Fruit fly (Drosophila melanogaster) whole organism, embryonic: ENCODE data around the gene MED27.

Experiments used
- Ada2b ChIP-seq: fragments of 200-800 bp; sonication (Bioruptor generic); IDR thresholded peaks from 2 replicates; pipeline ENCODE4 v1.3.6; 2022; ENCODE audit warnings: missing biosample characterization, missing genetic modification characterization
- Antp ChIP-seq: fragments of 200-800 bp; sonication (Bioruptor generic); optimal IDR thresholded peaks from 3 replicates; lab custom pipeline; 2016; ENCODE audit warnings: missing biosample characterization, missing genetic modification characterization
- CG10565 ChIP-seq: fragments of 200-800 bp; sonication (Bioruptor generic); optimal IDR thresholded peaks from 3 replicates; lab custom pipeline; 2016; ENCODE audit warnings: missing biosample characterization, mild to moderate bottlenecking, missing genetic modification characterization
- CG10979 ChIP-seq: fragments of 200-800 bp; sonication (Bioruptor generic); optimal IDR thresholded peaks from 2 replicates; lab custom pipeline; 2018; ENCODE audit warnings: missing biosample characterization, mild to moderate bottlenecking, missing genetic modification characterization, moderate library complexity
- CG15011 ChIP-seq: fragments of 200-800 bp; sonication (Bioruptor generic); optimal IDR thresholded peaks from 3 replicates; lab custom pipeline; 2018; ENCODE audit warnings: missing biosample characterization, mild to moderate bottlenecking, missing genetic modification characterization
- CG15269 ChIP-seq: fragments of 200-800 bp; sonication (Bioruptor generic); optimal IDR thresholded peaks from 2 replicates; lab custom pipeline; 2018; ENCODE audit warnings: missing biosample characterization, mild to moderate bottlenecking, missing genetic modification characterization, moderate library complexity
- CG15479 ChIP-seq: fragments of 200-800 bp; sonication (Bioruptor generic); optimal IDR thresholded peaks from 3 replicates; lab custom pipeline; 2019; ENCODE audit warnings: missing biosample characterization, mild to moderate bottlenecking, missing genetic modification characterization, moderate library complexity
- CG16815 ChIP-seq: fragments of 200-800 bp; sonication (Bioruptor generic); optimal IDR thresholded peaks from 3 replicates; lab custom pipeline; 2017; ENCODE audit warnings: missing biosample characterization, mild to moderate bottlenecking, missing genetic modification characterization
- CG17361 ChIP-seq: fragments of 200-800 bp; sonication (Bioruptor generic); IDR thresholded peaks from 3 replicates; pipeline ENCODE4 v1.3.6; 2022; ENCODE audit warnings: missing biosample characterization, missing genetic modification characterization
- CG17829 ChIP-seq: fragments of 200-800 bp; optimal IDR thresholded peaks from 2 replicates; lab custom pipeline; 2019; ENCODE audit warnings: missing biosample characterization, mild to moderate bottlenecking, missing genetic modification characterization, moderate library complexity
- CG1792 ChIP-seq: fragments of 200-800 bp; sonication (Bioruptor generic); optimal IDR thresholded peaks from 2 replicates; lab custom pipeline; 2016; ENCODE audit warnings: missing biosample characterization, missing genetic modification characterization
- CG18476 ChIP-seq: fragments of 200-800 bp; sonication (Bioruptor generic); optimal IDR thresholded peaks from 2 replicates; lab custom pipeline; 2016; ENCODE audit warnings: missing biosample characterization, mild to moderate bottlenecking, missing genetic modification characterization
- CG18619 ChIP-seq: fragments of 200-800 bp; sonication (Bioruptor generic); optimal IDR thresholded peaks from 3 replicates; lab custom pipeline; 2017; ENCODE audit warnings: missing biosample characterization, mild to moderate bottlenecking, missing genetic modification characterization
- CG2712 ChIP-seq: fragments of 200-800 bp; optimal IDR thresholded peaks from 3 replicates; lab custom pipeline; 2019; ENCODE audit warnings: missing biosample characterization, mild to moderate bottlenecking, missing genetic modification characterization, moderate library complexity
- CG4328 ChIP-seq: fragments of 200-800 bp; sonication (Bioruptor generic); optimal IDR thresholded peaks from 3 replicates; lab custom pipeline; 2017; ENCODE audit warnings: missing biosample characterization, missing genetic modification reagents, missing genetic modification characterization
- CG4820 ChIP-seq: fragments of 200-800 bp; sonication (Bioruptor generic); optimal IDR thresholded peaks from 3 replicates; lab custom pipeline; 2016; ENCODE audit warnings: missing biosample characterization, missing genetic modification characterization
- CG7928 ChIP-seq: fragments of 200-800 bp; sonication (Bioruptor generic); optimal IDR thresholded peaks from 2 replicates; lab custom pipeline; 2017; ENCODE audit warnings: missing biosample characterization, mild to moderate bottlenecking, missing genetic modification characterization
- CG9817 ChIP-seq: fragments of 200-800 bp; sonication (Bioruptor generic); optimal IDR thresholded peaks from 2 replicates; lab custom pipeline; 2018; ENCODE audit warnings: missing biosample characterization, mild to moderate bottlenecking, missing genetic modification characterization, moderate library complexity
- CG9932 ChIP-seq: fragments of 200-800 bp; sonication (Bioruptor generic); IDR thresholded peaks from 2 replicates; pipeline ENCODE4 v1.3.6; 2022; ENCODE audit warnings: missing biosample characterization, missing genetic modification characterization
- CHES-1-like ChIP-seq: fragments of 200-800 bp; sonication (Bioruptor generic); optimal IDR thresholded peaks from 2 replicates; lab custom pipeline; 2016; ENCODE audit warnings: missing biosample characterization, missing genetic modification characterization
- Ets97D ChIP-seq: fragments of 200-800 bp; sonication (Bioruptor generic); optimal IDR thresholded peaks from 3 replicates; lab custom pipeline; 2016; ENCODE audit warnings: missing biosample characterization, missing genetic modification characterization
- Fer2 ChIP-seq: fragments of 200-800 bp; sonication (Bioruptor generic); optimal IDR thresholded peaks from 2 replicates; lab custom pipeline; 2018; ENCODE audit warnings: missing biosample characterization, mild to moderate bottlenecking, missing genetic modification characterization, moderate library complexity
- HLH54F ChIP-seq: fragments of 200-800 bp; sonication (Bioruptor generic); optimal IDR thresholded peaks from 3 replicates; lab custom pipeline; 2016; ENCODE audit warnings: missing biosample characterization, missing genetic modification characterization
- Hey ChIP-seq: fragments of 200-800 bp; sonication (Bioruptor generic); optimal IDR thresholded peaks from 3 replicates; lab custom pipeline; 2018; ENCODE audit warnings: missing biosample characterization, mild to moderate bottlenecking, missing genetic modification characterization
- NK7.1 ChIP-seq: fragments of 200-800 bp; sonication (Bioruptor generic); optimal IDR thresholded peaks from 3 replicates; lab custom pipeline; 2016; ENCODE audit warnings: missing biosample characterization, missing genetic modification characterization
- PHDP ChIP-seq: fragments of 200-800 bp; sonication (Bioruptor generic); optimal IDR thresholded peaks from 3 replicates; lab custom pipeline; 2018; ENCODE audit warnings: missing biosample characterization, mild to moderate bottlenecking, missing genetic modification characterization, moderate library complexity
- dmrt11E ChIP-seq: fragments of 200-800 bp; sonication (Bioruptor generic); optimal IDR thresholded peaks from 3 replicates; lab custom pipeline; 2018; ENCODE audit warnings: missing biosample characterization, mild to moderate bottlenecking, missing genetic modification characterization, moderate library complexity
- dysf ChIP-seq: fragments of 200-800 bp; sonication (Bioruptor generic); IDR thresholded peaks from 3 replicates; pipeline ENCODE4 v1.3.6; 2022; ENCODE audit warnings: missing biosample characterization, missing genetic modification characterization
- fd102C ChIP-seq: fragments of 200-800 bp; sonication (Bioruptor generic); optimal IDR thresholded peaks from 2 replicates; lab custom pipeline; 2018; ENCODE audit warnings: missing biosample characterization, mild to moderate bottlenecking, missing genetic modification characterization, moderate library complexity
- hkb ChIP-seq, 2 experiments: fragments of 200-800 bp in 1 of 2; fragments of >200 bp in 1 of 2; sonication (Bioruptor generic) in 1 of 2; IDR thresholded peaks in 1 of 2; optimal IDR thresholded peaks in 1 of 2; 2 replicates each; pipeline versions ENCODE4 v1.3.6 to Lab custom; 2017 to 2022; ENCODE audit warnings: missing biosample characterization in 1 of 2, missing genetic modification characterization in 1 of 2
- lilli ChIP-seq: fragments of 200-800 bp; sonication (Bioruptor generic); optimal IDR thresholded peaks from 3 replicates; lab custom pipeline; 2016; ENCODE audit warnings: missing biosample characterization, missing genetic modification characterization
- nau ChIP-seq: fragments of 200-800 bp; sonication (Bioruptor generic); optimal IDR thresholded peaks from 3 replicates; lab custom pipeline; 2017; ENCODE audit warnings: missing biosample characterization, mild to moderate bottlenecking, missing genetic modification characterization, missing genetic modification reagents
- org-1 ChIP-seq: fragments of 200-800 bp; sonication (Bioruptor generic); optimal IDR thresholded peaks from 2 replicates; lab custom pipeline; 2017; ENCODE audit warnings: missing biosample characterization, missing genetic modification characterization
- pzg ChIP-seq: fragments of 200-800 bp; sonication (Bioruptor generic); optimal IDR thresholded peaks from 3 replicates; lab custom pipeline; 2018; ENCODE audit warnings: missing biosample characterization, mild to moderate bottlenecking, missing genetic modification characterization, moderate library complexity
- slp2 ChIP-seq: fragments of 200-800 bp; sonication (Bioruptor generic); optimal IDR thresholded peaks from 2 replicates; lab custom pipeline; 2016; ENCODE audit warnings: missing biosample characterization, missing genetic modification characterization
- sug ChIP-seq: fragments of 200-800 bp; optimal IDR thresholded peaks from 2 replicates; lab custom pipeline; 2019; ENCODE audit warnings: missing biosample characterization, mild to moderate bottlenecking, missing genetic modification characterization, moderate library complexity
- tin ChIP-seq: fragments of 200-800 bp; sonication (Bioruptor generic); optimal IDR thresholded peaks from 3 replicates; lab custom pipeline; 2016; ENCODE audit warnings: missing biosample characterization, missing genetic modification characterization
- unc-4 ChIP-seq: fragments of 200-800 bp; sonication (Bioruptor generic); IDR thresholded peaks from 2 replicates; pipeline ENCODE4 v1.3.6; 2022; ENCODE audit warnings: missing biosample characterization, missing genetic modification characterization; ENCODE audit not compliant: partially characterized antibody
- zen2 ChIP-seq: fragments of 200-800 bp; sonication (Bioruptor generic); IDR thresholded peaks from 3 replicates; pipeline ENCODE4 v1.3.6; 2022; ENCODE audit warnings: missing biosample characterization, missing genetic modification characterization; ENCODE audit not compliant: partially characterized antibody

MED27 gene

dm6 chr3R:5624115-5624878 is 30.6 kb upstream of the MED27 start, which contains the start of the genes Dph4, Spec2 and RpL13A (continued):
- peak; percentile 84 for TF ChIP-seq dmrt11E (tag; lab: Kevin White, UChicago)
- TF ChIP-seq slp2 = peak; percentile 88
- peak; percentile 84 for TF ChIP-seq HLH54F (GFP tag; lab: Kevin White, UChicago)
- TF ChIP-seq CG15269 (tag; lab: Kevin White, UChicago) = peak; percentile 82
- TF ChIP-seq CG1792 = peak; percentile 88
- peak; percentile 93 for TF ChIP-seq Hey (tag; lab: Kevin White, UChicago)
- TF ChIP-seq CG7928 (GFP tag; lab: Kevin White, UChicago) = peak; percentile 76
- peak; percentile 68 for TF ChIP-seq CG10565 (GFP tag; lab: Kevin White, UChicago)
- peak; percentile 95 for TF ChIP-seq CHES-1-like (GFP tag; lab: Kevin White, UChicago)
- peak; percentile 89 for TF ChIP-seq Fer2 (tag; lab: Kevin White, UChicago)
- peak; percentile 96 for TF ChIP-seq CG18619 (GFP tag; lab: Kevin White, UChicago)
- TF ChIP-seq org-1 (GFP tag; lab: Kevin White, UChicago) = peak; percentile 92
- TF ChIP-seq CG15011 = peak; percentile 91
- TF ChIP-seq hkb (optimal IDR thresholded peaks at IDR 0.05; lab: Kevin White, UChicago) = peak; percentile 87
- TF ChIP-seq hkb (GFP tag; IDR thresholded peaks at IDR 0.05; lab: Robert Waterston, UW) = no peak
- peak; percentile 91 for TF ChIP-seq CG17829 (tag; lab: Kevin White, UChicago)
- TF ChIP-seq nau (GFP tag; lab: Kevin White, UChicago) = peak; percentile 94
- TF ChIP-seq PHDP = peak; percentile 92
- TF ChIP-seq tin = peak; percentile 85
- peak; percentile 100 for TF ChIP-seq Ets97D (GFP tag; lab: Kevin White, UChicago)
- TF ChIP-seq unc-4 (GFP tag; lab: Robert Waterston, UW) = no peak
- peak; percentile 75 for TF ChIP-seq CG4820 (GFP tag; lab: Kevin White, UChicago)
- TF ChIP-seq CG17361 (GFP tag; lab: Robert Waterston, UW) = no peak
- peak; percentile 75 for TF ChIP-seq Antp (GFP tag; lab: Kevin White, UChicago)
- peak; percentile 98 for TF ChIP-seq pzg (GFP tag; lab: Kevin White, UChicago)
- TF ChIP-seq lilli = peak; percentile 87
- peak; percentile 74 for TF ChIP-seq CG18476 (GFP tag; lab: Kevin White, UChicago)
- peak; percentile 90 for TF ChIP-seq CG9817 (tag; lab: Kevin White, UChicago)
- TF ChIP-seq CG10979 (tag; lab: Kevin White, UChicago) = peak; percentile 79
- TF ChIP-seq CG16815 (GFP tag; lab: Kevin White, UChicago) = peak; percentile 71
- peak; percentile 90 for TF ChIP-seq NK7.1
- peak; percentile 91 for TF ChIP-seq sug (tag; lab: Kevin White, UChicago)
- TF ChIP-seq zen2 (GFP tag; lab: Robert Waterston, UW) = no peak
- TF ChIP-seq fd102C (GFP tag; lab: Kevin White, UChicago) = peak; percentile 87

dm6 chr3R:5627552-5627951 is 27.4 kb upstream of the MED27 start, which contains the start of gene CG31551:
Gene CG31551 (plus strand): TSS chr3R:5627852.
- TF ChIP-seq dysf (GFP tag; lab: Robert Waterston, UW) (no peak), CG4328 (no peak), CG15479 (GFP tag; lab: Kevin White, UChicago) (no peak), CG2712 (tag; lab: Kevin White, UChicago) (no peak), Ada2b (no peak), CG9932 (GFP tag; lab: Robert Waterston, UW) (no peak)
- TF ChIP-seq, all 482 proteins: peak for 0
